Worm (Caenorhabditis elegans): ENCODE measurements around the gene cest-17.

ce11 chrV:8196993-8197392, 6.1 kb upstream of the cest-17 start:
- TF ChIP-seq nhr-28 (tag; optimal IDR thresholded peaks at IDR 0.05) (no peak), ham-2 (GFP tag; optimal IDR thresholded peaks at IDR 0.05) (no peak), nhr-237 (tag; optimal IDR thresholded peaks at IDR 0.05) (no peak), cnd-1 (tag; optimal IDR thresholded peaks at IDR 0.05) (no peak), blmp-1 (tag; optimal IDR thresholded peaks at IDR 0.05) (no peak), unc-120 (tag; optimal IDR thresholded peaks at IDR 0.05; ENCODE audit: poor library complexity, severe bottlenecking) (no peak), sptf-1 (tag; optimal IDR thresholded peaks at IDR 0.05) (no peak), elt-3 (tag; optimal IDR thresholded peaks at IDR 0.05) (no peak), nhr-2 (tag; optimal IDR thresholded peaks at IDR 0.05) (no peak), M03D4.4 (tag; optimal IDR thresholded peaks at IDR 0.05) (no peak), mab-5 (tag; optimal IDR thresholded peaks at IDR 0.05) (no peak), snpc-4 (tag; optimal IDR thresholded peaks at IDR 0.05) (no peak), ztf-11 (tag; optimal IDR thresholded peaks at IDR 0.05) (no peak)
